Fruit fly (Drosophila melanogaster) whole organism, embryonic: ENCODE results near the gene CG12379.

Experiments
- Atf-2 ChIP-seq: fragments of 200-800 bp; sonication (Bioruptor generic); optimal IDR thresholded peaks from 2 replicates; lab custom pipeline; 2016; ENCODE audit warnings: missing biosample characterization, missing genetic modification characterization
- CG10366 ChIP-seq: fragments of 200-800 bp; sonication (Bioruptor generic); IDR thresholded peaks from 2 replicates; pipeline ENCODE4 v1.3.6; 2022; ENCODE audit warnings: missing biosample characterization, missing genetic modification characterization
- CG10462 ChIP-seq: fragments of 200-800 bp; sonication (Bioruptor generic); optimal IDR thresholded peaks from 2 replicates; lab custom pipeline; 2016; ENCODE audit warnings: missing biosample characterization, missing genetic modification characterization
- CG10543 ChIP-seq: fragments of 200-800 bp; sonication (Bioruptor generic); optimal IDR thresholded peaks from 3 replicates; lab custom pipeline; 2017; ENCODE audit warnings: missing biosample characterization, mild to moderate bottlenecking, missing genetic modification characterization, moderate library complexity
- CG11504 ChIP-seq: fragments of 200-800 bp; sonication (Bioruptor generic); optimal IDR thresholded peaks from 3 replicates; lab custom pipeline; 2019; ENCODE audit warnings: missing biosample characterization, mild to moderate bottlenecking, missing genetic modification characterization, moderate library complexity
- CG12071 ChIP-seq: fragments of 200-800 bp; sonication (Bioruptor generic); optimal IDR thresholded peaks from 3 replicates; lab custom pipeline; 2018; ENCODE audit warnings: missing biosample characterization, mild to moderate bottlenecking, missing genetic modification characterization
- CG12219 ChIP-seq: fragments of 200-800 bp; sonication (Bioruptor generic); optimal IDR thresholded peaks from 3 replicates; lab custom pipeline; 2018; ENCODE audit warnings: missing biosample characterization, mild to moderate bottlenecking, missing genetic modification characterization
- CG12299 ChIP-seq: fragments of 200-800 bp; sonication (Bioruptor generic); optimal IDR thresholded peaks from 2 replicates; lab custom pipeline; 2018; ENCODE audit warnings: missing biosample characterization, mild to moderate bottlenecking, missing genetic modification characterization
- CG15479 ChIP-seq: fragments of 200-800 bp; sonication (Bioruptor generic); optimal IDR thresholded peaks from 3 replicates; lab custom pipeline; 2019; ENCODE audit warnings: missing biosample characterization, mild to moderate bottlenecking, missing genetic modification characterization, moderate library complexity
- CG17612 ChIP-seq: fragments of 200-800 bp; sonication (Bioruptor generic); IDR thresholded peaks from 2 replicates; pipeline ENCODE4 v1.3.6; 2022; ENCODE audit warnings: missing biosample characterization, missing genetic modification characterization
- CG18764 ChIP-seq: fragments of 200-800 bp; sonication (Bioruptor generic); optimal IDR thresholded peaks from 3 replicates; lab custom pipeline; 2016; ENCODE audit warnings: missing biosample characterization, missing genetic modification characterization
- CG2199 ChIP-seq: fragments of 200-800 bp; sonication (Bioruptor generic); IDR thresholded peaks from 3 replicates; pipeline ENCODE4 v1.3.6; 2022; ENCODE audit warnings: missing biosample characterization, missing genetic modification characterization
- CG2712 ChIP-seq: fragments of 200-800 bp; optimal IDR thresholded peaks from 3 replicates; lab custom pipeline; 2019; ENCODE audit warnings: missing biosample characterization, mild to moderate bottlenecking, missing genetic modification characterization, moderate library complexity
- CG32767 ChIP-seq: fragments of 200-800 bp; sonication (Bioruptor generic); IDR thresholded peaks from 2 replicates; pipeline ENCODE4 v1.3.6; 2022; ENCODE audit warnings: missing biosample characterization, missing genetic modification characterization
- CG3281 ChIP-seq: fragments of 200-800 bp; sonication (Bioruptor generic); optimal IDR thresholded peaks from 3 replicates; lab custom pipeline; 2017; ENCODE audit warnings: missing biosample characterization, mild to moderate bottlenecking, missing genetic modification characterization
- CG4617 ChIP-seq: fragments of 200-800 bp; sonication (Bioruptor generic); optimal IDR thresholded peaks from 3 replicates; lab custom pipeline; 2016; ENCODE audit warnings: missing biosample characterization, missing genetic modification characterization, borderline replicate concordance
- CG6175 ChIP-seq: fragments of 200-800 bp; sonication (Bioruptor generic); IDR thresholded peaks from 3 replicates; pipeline ENCODE4 v1.3.6; 2022; ENCODE audit warnings: missing biosample characterization, missing genetic modification characterization
- CG7786 ChIP-seq: fragments of 200-800 bp; sonication (Bioruptor generic); optimal IDR thresholded peaks from 2 replicates; lab custom pipeline; 2016; ENCODE audit warnings: missing biosample characterization, missing genetic modification characterization
- CG8388 ChIP-seq: fragments of 200-800 bp; sonication (Bioruptor generic); optimal IDR thresholded peaks from 2 replicates; lab custom pipeline; 2019; ENCODE audit warnings: missing biosample characterization, mild to moderate bottlenecking, missing genetic modification characterization, moderate library complexity
- CG9215 ChIP-seq: fragments of 200-800 bp; sonication (Bioruptor generic); IDR thresholded peaks from 2 replicates; pipeline ENCODE4 v1.3.6; 2022; ENCODE audit warnings: missing biosample characterization, missing genetic modification characterization
- Hmr ChIP-seq: fragments of 200-800 bp; sonication (Bioruptor generic); optimal IDR thresholded peaks from 3 replicates; lab custom pipeline; 2017; ENCODE audit warnings: mild to moderate bottlenecking, missing biosample characterization, missing genetic modification reagents, missing genetic modification characterization
- Jarid2 ChIP-seq: fragments of 200-800 bp; sonication (Bioruptor generic); optimal IDR thresholded peaks from 3 replicates; lab custom pipeline; 2017; ENCODE audit warnings: mild to moderate bottlenecking, missing biosample characterization, missing genetic modification reagents, missing genetic modification characterization
- Lim3 ChIP-seq: fragments of 200-800 bp; sonication (Bioruptor generic); IDR thresholded peaks from 2 replicates; pipeline ENCODE4 v1.3.6; 2022; ENCODE audit warnings: missing biosample characterization, missing genetic modification characterization
- NC2β ChIP-seq: fragments of 200-800 bp; sonication (Bioruptor generic); optimal IDR thresholded peaks from 2 replicates; lab custom pipeline; 2016; ENCODE audit warnings: missing biosample characterization, missing genetic modification characterization
- PHDP ChIP-seq: fragments of 200-800 bp; sonication (Bioruptor generic); optimal IDR thresholded peaks from 3 replicates; lab custom pipeline; 2018; ENCODE audit warnings: missing biosample characterization, mild to moderate bottlenecking, missing genetic modification characterization, moderate library complexity
- Ptx1 ChIP-seq: fragments of 200-800 bp; sonication (Bioruptor generic); IDR thresholded peaks from 2 replicates; pipeline ENCODE4 v1.3.6; 2022; ENCODE audit warnings: missing biosample characterization, missing genetic modification characterization
- Sin3A ChIP-seq: fragments of >200 bp; optimal IDR thresholded peaks from 2 replicates; lab custom pipeline; 2018
- Xrp1 ChIP-seq: fragments of 200-800 bp; sonication (Bioruptor generic); IDR thresholded peaks from 2 replicates; pipeline ENCODE4 v1.3.6; 2022; ENCODE audit warnings: missing biosample characterization, missing genetic modification characterization
- ab ChIP-seq: fragments of 200-800 bp; sonication (Bioruptor generic); optimal IDR thresholded peaks from 2 replicates; lab custom pipeline; 2016; ENCODE audit warnings: missing biosample characterization, missing genetic modification characterization
- dan ChIP-seq: fragments of 200-800 bp; sonication (Bioruptor generic); IDR thresholded peaks from 2 replicates; pipeline ENCODE4 v1.3.6; 2022; ENCODE audit warnings: missing biosample characterization, missing genetic modification characterization
- emc ChIP-seq: fragments of 200-800 bp; sonication (Bioruptor generic); optimal IDR thresholded peaks from 2 replicates; lab custom pipeline; 2016; ENCODE audit warnings: missing biosample characterization, missing genetic modification characterization
- gce ChIP-seq: fragments of 200-800 bp; sonication (Bioruptor generic); IDR thresholded peaks from 3 replicates; pipeline ENCODE4 v1.3.6; 2022; ENCODE audit warnings: missing biosample characterization, missing genetic modification characterization
- gfzf ChIP-seq: fragments of 200-800 bp; sonication (Bioruptor generic); optimal IDR thresholded peaks from 2 replicates; lab custom pipeline; 2016; ENCODE audit warnings: missing biosample characterization, mild to moderate bottlenecking, missing genetic modification characterization, moderate library complexity
- grau ChIP-seq: fragments of 200-800 bp; optimal IDR thresholded peaks from 3 replicates; lab custom pipeline; 2019; ENCODE audit warnings: missing biosample characterization, mild to moderate bottlenecking, missing genetic modification characterization, moderate library complexity
- grn ChIP-seq: fragments of 200-800 bp; sonication (Bioruptor generic); optimal IDR thresholded peaks from 3 replicates; lab custom pipeline; 2017; ENCODE audit warnings: missing biosample characterization, missing genetic modification characterization
- ind ChIP-seq: fragments of 200-800 bp; sonication (Bioruptor generic); optimal IDR thresholded peaks from 3 replicates; lab custom pipeline; 2016; ENCODE audit warnings: missing biosample characterization, missing genetic modification characterization
- kah ChIP-seq: fragments of 200-800 bp; sonication (Bioruptor generic); optimal IDR thresholded peaks from 2 replicates; lab custom pipeline; 2018; ENCODE audit warnings: missing biosample characterization, mild to moderate bottlenecking, missing genetic modification characterization
- lov ChIP-seq, 2 experiments: fragments of 200-800 bp in 1 of 2; fragments of >200 bp in 1 of 2; sonication (Bioruptor generic) in 1 of 2; IDR thresholded peaks in 1 of 2; optimal IDR thresholded peaks in 1 of 2; 2 replicates in 1 of 2; 3 replicates in 1 of 2; pipeline versions ENCODE4 v1.3.6 to Lab custom; 2017 to 2022; ENCODE audit warnings: missing biosample characterization in 1 of 2, missing genetic modification characterization in 1 of 2
- nau ChIP-seq: fragments of 200-800 bp; sonication (Bioruptor generic); optimal IDR thresholded peaks from 3 replicates; lab custom pipeline; 2017; ENCODE audit warnings: missing biosample characterization, mild to moderate bottlenecking, missing genetic modification characterization, missing genetic modification reagents
- org-1 ChIP-seq: fragments of 200-800 bp; sonication (Bioruptor generic); optimal IDR thresholded peaks from 2 replicates; lab custom pipeline; 2017; ENCODE audit warnings: missing biosample characterization, missing genetic modification characterization
- pita ChIP-seq: fragments of 200-800 bp; sonication (Bioruptor generic); optimal IDR thresholded peaks from 2 replicates; lab custom pipeline; 2017; ENCODE audit warnings: missing biosample characterization, mild to moderate bottlenecking, missing genetic modification characterization
- pnt ChIP-seq: fragments of 200-800 bp; sonication (Bioruptor generic); optimal IDR thresholded peaks from 3 replicates; lab custom pipeline; 2016; ENCODE audit warnings: missing biosample characterization, missing genetic modification characterization
- prd ChIP-seq, 3 experiments: fragments of >200 bp in 2 of 3; fragments of 200-800 bp in 1 of 3; sonication (Bioruptor generic) in 1 of 3; optimal IDR thresholded peaks in 2 of 3; IDR thresholded peaks in 1 of 3; 2 replicates in 2 of 3; 3 replicates in 1 of 3; pipeline versions ENCODE4 v1.3.6 to Lab custom; 2017 to 2022; ENCODE audit warnings: missing biosample characterization in 1 of 3, missing genetic modification characterization in 1 of 3
- tio ChIP-seq: fragments of 200-800 bp; sonication (Bioruptor generic); optimal IDR thresholded peaks from 2 replicates; lab custom pipeline; 2017; ENCODE audit warnings: missing biosample characterization, missing genetic modification characterization, inconsistent platforms
- tll ChIP-seq, 2 experiments: fragments of 200-800 bp in 1 of 2; fragments of >200 bp in 1 of 2; sonication (Bioruptor generic) in 1 of 2; optimal IDR thresholded peaks; 2 replicates each; lab custom pipeline; 2017 to 2019; ENCODE audit warnings: missing biosample characterization in 2 of 2, missing genetic modification characterization in 2 of 2, mild to moderate bottlenecking in 1 of 2, moderate library complexity in 1 of 2
- tup ChIP-seq: fragments of 200-800 bp; sonication (Bioruptor generic); optimal IDR thresholded peaks from 2 replicates; lab custom pipeline; 2016; ENCODE audit warnings: missing biosample characterization, mild to moderate bottlenecking, missing genetic modification characterization, moderate library complexity
- twi ChIP-seq: fragments of 200-800 bp; optimal IDR thresholded peaks from 2 replicates; lab custom pipeline; 2019; ENCODE audit warnings: missing biosample characterization, mild to moderate bottlenecking, missing genetic modification characterization, moderate library complexity
- unc-4 ChIP-seq: fragments of 200-800 bp; sonication (Bioruptor generic); IDR thresholded peaks from 2 replicates; pipeline ENCODE4 v1.3.6; 2022; ENCODE audit warnings: missing biosample characterization, missing genetic modification characterization; ENCODE audit not compliant: partially characterized antibody
- wor ChIP-seq: fragments of 200-800 bp; sonication (Bioruptor generic); IDR thresholded peaks from 2 replicates; pipeline ENCODE4 v1.3.6; 2022; ENCODE audit warnings: missing biosample characterization, missing genetic modification characterization

CG12379 gene

dm6 chrX:15697581-15698208, 36.1 kb downstream of the CG12379 start (continued):
- TF ChIP-seq prd (optimal IDR thresholded peaks at IDR 0.05; lab: Kevin White, UChicago) = no peak
- TF ChIP-seq prd (GFP tag; IDR thresholded peaks at IDR 0.05; lab: Robert Waterston, UW) = peak; percentile 97
- TF ChIP-seq Xrp1 (GFP tag; lab: Robert Waterston, UW) = peak; percentile 96
- TF ChIP-seq tup = peak; percentile 82
- TF ChIP-seq Atf-2 (GFP tag; lab: Kevin White, UChicago) = no peak
- peak; percentile 68 for TF ChIP-seq Jarid2 (GFP tag; lab: Kevin White, UChicago)
- TF ChIP-seq Ptx1 = peak; percentile 95
- peak; percentile 83 for TF ChIP-seq CG12219 (GFP tag; lab: Kevin White, UChicago)
- peak; percentile 94 for TF ChIP-seq CG11504 (tag; lab: Kevin White, UChicago)
- peak; percentile 89 for TF ChIP-seq CG9215 (GFP tag; lab: Robert Waterston, UW)
- TF ChIP-seq CG12071 (GFP tag; lab: Kevin White, UChicago) = peak; percentile 89
- peak; percentile 44 for TF ChIP-seq CG7786 (GFP tag; lab: Kevin White, UChicago)
- peak; percentile 75 for TF ChIP-seq CG17612 (GFP tag; lab: Robert Waterston, UW)
- peak; percentile 65; the same call in 2 of the 3 replicates for TF ChIP-seq CG2199 (GFP tag; lab: Robert Waterston, UW)
- peak; percentile 91 for TF ChIP-seq nau
- peak; percentile 93 for TF ChIP-seq CG6175
- no peak for TF ChIP-seq pita (GFP tag; lab: Kevin White, UChicago)
- peak; percentile 82 for TF ChIP-seq wor (GFP tag; lab: Robert Waterston, UW)
- peak; percentile 74 for TF ChIP-seq Lim3 (GFP tag; lab: Robert Waterston, UW)
- TF ChIP-seq NC2β = no peak
- TF ChIP-seq ind = peak; percentile 94
- peak; percentile 68 for TF ChIP-seq CG10462
- peak; percentile 24 for TF ChIP-seq ab (GFP tag; lab: Kevin White, UChicago)
- TF ChIP-seq kah (GFP tag; lab: Kevin White, UChicago) = peak; percentile 67
- TF ChIP-seq grau (tag; lab: Kevin White, UChicago) = peak; percentile 92
- TF ChIP-seq tll (GFP tag; optimal IDR thresholded peaks at IDR 0.05; lab: Kevin White, UChicago) = no peak
- TF ChIP-seq grn = peak; percentile 74
- TF ChIP-seq tio (GFP tag; lab: Kevin White, UChicago) = peak; percentile 76
- TF ChIP-seq CG18764 (GFP tag; lab: Kevin White, UChicago) = peak; percentile 80
- peak; percentile 69 for TF ChIP-seq twi (tag; lab: Kevin White, UChicago)
- peak; percentile 84 for TF ChIP-seq CG32767 (GFP tag; lab: Robert Waterston, UW)
- no peak for TF ChIP-seq Sin3A (lab: Kevin White, UChicago)
- peak; percentile 63 for TF ChIP-seq pnt (GFP tag; lab: Kevin White, UChicago)
- TF ChIP-seq unc-4 (GFP tag; lab: Robert Waterston, UW) = peak; percentile 33
- peak; percentile 77 for TF ChIP-seq CG4617 (GFP tag; lab: Kevin White, UChicago)
- peak; percentile 97 for TF ChIP-seq CG10543
- TF ChIP-seq CG8388 (GFP tag; lab: Kevin White, UChicago) = peak; percentile 87
- peak; percentile 94 for TF ChIP-seq CG12299
- peak; percentile 93 for TF ChIP-seq PHDP
- peak; percentile 82 for TF ChIP-seq gce
- no peak for TF ChIP-seq gfzf (GFP tag; lab: Kevin White, UChicago)
- TF ChIP-seq CG10366 (GFP tag; lab: Robert Waterston, UW) = peak; percentile 92
- TF ChIP-seq CG2712 = peak; percentile 94
- TF ChIP-seq Hmr (GFP tag; lab: Kevin White, UChicago) = peak; percentile 97
- TF ChIP-seq CG15479 = no peak
- TF ChIP-seq dan (GFP tag; lab: Robert Waterston, UW) = peak; percentile 75
- TF ChIP-seq CG3281 = peak; percentile 94
- TF ChIP-seq lov (optimal IDR thresholded peaks at IDR 0.05; lab: Kevin White, UChicago) = no peak
- TF ChIP-seq lov (GFP tag; IDR thresholded peaks at IDR 0.05; lab: Robert Waterston, UW) = peak; percentile 92
- TF ChIP-seq org-1 (GFP tag; lab: Kevin White, UChicago) = peak; percentile 84
- no peak for TF ChIP-seq emc
